Worm (Caenorhabditis elegans): ENCODE measurements around the gene sri-45.

The sri-45 gene

DNA sequence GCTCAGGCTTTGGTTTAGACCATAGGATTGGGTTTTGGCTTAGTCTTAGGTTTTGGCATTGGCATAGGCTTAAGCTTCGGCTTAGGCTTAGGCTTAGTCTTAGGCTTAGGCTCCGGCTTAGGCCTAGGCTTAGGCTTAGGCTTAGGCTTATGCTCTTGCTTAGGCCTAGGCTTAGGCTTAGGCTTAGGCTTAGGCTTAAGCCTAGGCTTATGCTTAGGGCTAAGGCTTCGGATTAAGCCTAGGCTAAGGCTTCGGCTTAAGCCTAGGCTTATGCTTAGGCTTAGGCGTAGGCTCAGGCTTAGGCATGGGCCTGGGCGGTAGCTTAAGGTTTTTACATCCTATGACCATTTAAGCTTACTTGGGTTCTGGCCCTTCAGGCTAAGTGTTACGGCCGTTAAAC, 10.3 kb downstream of the sri-45 start:
- TF ChIP-seq mls-2 (tag; optimal IDR thresholded peaks at IDR 0.05), result no peak
- peak; percentile 35 for TF ChIP-seq ham-2 (GFP tag; optimal IDR thresholded peaks at IDR 0.05)
- no peak for TF ChIP-seq nhr-28 (tag; optimal IDR thresholded peaks at IDR 0.05)
- no peak for TF ChIP-seq elt-1 (tag; optimal IDR thresholded peaks at IDR 0.05; ENCODE audit: borderline replicate concordance, insufficient read depth)
- TF ChIP-seq hlh-1 (tag; optimal IDR thresholded peaks at IDR 0.05), result no peak

DNA sequence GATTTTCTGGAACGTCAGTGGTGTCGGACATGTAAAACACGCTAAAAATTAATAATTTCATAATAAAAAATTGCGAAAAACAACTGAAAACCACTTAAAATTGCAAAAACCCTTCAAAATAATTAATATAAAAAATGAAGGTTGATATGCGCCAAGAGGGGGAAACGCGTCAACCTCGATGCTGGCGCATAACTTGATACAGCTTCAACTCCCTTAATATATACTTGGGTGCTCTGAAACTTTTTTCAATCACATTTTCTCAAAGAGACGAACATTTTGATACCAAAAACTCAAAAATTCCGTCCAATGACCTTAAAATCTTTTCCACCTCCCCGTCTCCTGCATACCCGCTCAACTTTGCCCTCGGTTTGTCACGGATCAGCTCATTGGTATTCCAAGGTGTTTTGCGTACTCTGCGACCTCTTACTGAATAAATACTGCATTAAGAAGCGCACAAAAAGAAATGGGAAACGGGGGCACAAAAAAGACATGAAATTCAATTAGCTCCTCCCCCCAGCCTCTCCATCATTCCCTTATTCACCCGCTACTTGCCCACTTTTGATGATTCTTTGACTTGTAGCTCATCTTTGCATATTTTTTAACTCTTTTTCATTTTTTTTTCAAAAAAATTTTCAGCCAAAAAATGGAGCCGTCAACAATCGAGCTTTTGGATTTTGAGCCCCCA, 11.1 kb downstream of the sri-45 start, which contains the start of the genes K07E8.7 and frpr-14:
TSS of gene K07E8.7 (minus strand) at position 47 of the 685 bp plus-strand sequence.
TSS of gene frpr-14 (plus strand) at position 635 of the 685 bp plus-strand sequence.
- TF ChIP-seq lsy-2 (tag; optimal IDR thresholded peaks at IDR 0.05), result peak; percentile 28
- peak; percentile 33 for TF ChIP-seq ces-1 (GFP tag; optimal IDR thresholded peaks at IDR 0.05)
- TF ChIP-seq lin-13 (tag; optimal IDR thresholded peaks at IDR 0.05), result no peak
- no peak for TF ChIP-seq drap-1 (GFP tag; optimal IDR thresholded peaks at IDR 0.05)
- TF ChIP-seq sptf-1 (tag; optimal IDR thresholded peaks at IDR 0.05), result no peak
- no peak for TF ChIP-seq cnd-1 (tag; optimal IDR thresholded peaks at IDR 0.05)

DNA sequence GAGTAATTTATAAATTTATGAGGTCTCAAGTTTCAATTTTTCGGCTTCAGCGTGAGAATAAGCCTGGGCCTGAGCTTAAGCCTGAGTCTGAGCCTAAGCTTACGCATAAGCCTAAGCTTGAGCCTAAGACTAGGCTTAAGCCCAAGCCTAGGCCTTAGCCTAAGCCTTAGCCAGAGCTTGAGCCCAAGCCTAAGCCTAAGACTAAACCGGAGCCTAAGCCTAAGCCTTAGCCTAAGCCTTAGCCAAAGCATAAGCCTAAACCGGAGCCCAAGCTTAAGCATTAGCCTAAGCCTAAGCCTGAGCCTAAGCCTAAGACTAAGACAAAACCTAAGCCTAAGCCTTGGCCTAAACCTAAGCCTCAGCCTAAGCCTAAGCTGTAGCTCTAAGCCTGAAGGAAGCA, 17.9 kb downstream of the sri-45 start:
- TF ChIP-seq lin-13 (tag; optimal IDR thresholded peaks at IDR 0.05), result no peak
- TF ChIP-seq lsy-2 (tag; optimal IDR thresholded peaks at IDR 0.05), result no peak
- TF ChIP-seq ham-2 (GFP tag; optimal IDR thresholded peaks at IDR 0.05), result peak; percentile 9

DNA sequence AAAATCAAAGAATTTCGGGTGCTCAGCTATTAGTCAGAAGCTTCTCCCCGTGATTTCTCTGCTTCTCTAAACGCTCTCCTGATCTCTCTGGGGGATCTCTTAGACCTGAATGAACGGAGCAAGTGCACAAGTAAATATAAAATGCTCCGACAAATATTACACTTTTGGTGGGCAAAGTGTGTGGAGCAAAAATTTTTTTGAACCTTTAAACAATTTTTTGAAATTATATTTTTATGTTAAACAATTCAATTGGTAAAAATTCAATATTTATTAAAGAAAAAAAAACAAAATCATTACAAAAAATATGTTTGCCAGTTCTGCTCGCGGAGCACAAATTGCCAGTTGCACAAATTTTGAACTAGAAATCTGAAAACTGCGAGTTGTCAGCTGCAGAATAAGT, 22.1 kb downstream of the sri-45 start, which contains the start of gene K07E8.6:
TSS of gene K07E8.6 (minus strand) at position 101 of the 400 bp plus-strand sequence.
- no peak for TF ChIP-seq bed-3 (GFP tag; optimal IDR thresholded peaks at IDR 0.05)
- no peak for TF ChIP-seq nhr-2 (tag; optimal IDR thresholded peaks at IDR 0.05)
- no peak for TF ChIP-seq unc-62 (GFP tag; optimal IDR thresholded peaks at IDR 0.05)
- TF ChIP-seq ces-1 (GFP tag; optimal IDR thresholded peaks at IDR 0.05), result no peak
- no peak for TF ChIP-seq ceh-39 (tag; optimal IDR thresholded peaks at IDR 0.05)
- TF ChIP-seq ham-2 (GFP tag; optimal IDR thresholded peaks at IDR 0.05), result no peak
- TF ChIP-seq tbx-8 (GFP tag; optimal IDR thresholded peaks at IDR 0.05), result no peak
- TF ChIP-seq nhr-76 (tag; optimal IDR thresholded peaks at IDR 0.05), result no peak
- no peak for TF ChIP-seq ztf-11 (tag; optimal IDR thresholded peaks at IDR 0.05)
- no peak for TF ChIP-seq elt-3 (tag; optimal IDR thresholded peaks at IDR 0.05)
- TF ChIP-seq drap-1 (GFP tag; optimal IDR thresholded peaks at IDR 0.05), result no peak
- TF ChIP-seq flh-1 (GFP tag; optimal IDR thresholded peaks at IDR 0.05), result no peak
- no peak for TF ChIP-seq unc-39 (tag; optimal IDR thresholded peaks at IDR 0.05)

DNA sequence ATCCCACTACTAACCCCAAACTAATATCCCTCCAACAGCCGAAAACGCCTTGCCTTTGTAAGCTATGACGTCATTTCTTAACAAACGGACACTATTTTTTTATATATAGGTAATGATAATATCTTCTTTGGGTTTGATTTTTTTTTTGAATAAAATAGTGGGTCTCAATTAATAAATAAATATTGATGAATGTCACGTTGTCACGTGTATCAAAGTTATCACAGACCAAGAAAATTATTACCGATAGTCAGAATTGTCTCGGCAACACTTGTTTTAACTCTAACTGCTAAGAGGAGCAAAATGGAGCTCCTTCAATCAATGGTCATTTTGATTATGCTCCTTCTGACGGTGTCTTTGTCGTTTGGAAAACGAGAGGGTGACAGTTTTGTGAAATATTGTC, 27.6 kb downstream of the sri-45 start, which contains the start of gene T04B8.1:
TSS of gene T04B8.1 (plus strand) at position 301 of the 400 bp plus-strand sequence.
- TF ChIP-seq ztf-11 (tag; optimal IDR thresholded peaks at IDR 0.05) (no peak), mab-5 (tag; optimal IDR thresholded peaks at IDR 0.05) (no peak), ham-2 (GFP tag; optimal IDR thresholded peaks at IDR 0.05) (no peak), blmp-1 (tag; optimal IDR thresholded peaks at IDR 0.05) (no peak), ces-1 (GFP tag; optimal IDR thresholded peaks at IDR 0.05) (no peak), ceh-83 (GFP tag; optimal IDR thresholded peaks at IDR 0.05) (no peak), ceh-43 (GFP tag; optimal IDR thresholded peaks at IDR 0.05) (no peak), unc-39 (tag; optimal IDR thresholded peaks at IDR 0.05) (no peak), lsy-2 (tag; optimal IDR thresholded peaks at IDR 0.05) (no peak), lin-13 (tag; optimal IDR thresholded peaks at IDR 0.05) (no peak), mep-1 (tag; optimal IDR thresholded peaks at IDR 0.05) (no peak), drap-1 (GFP tag; optimal IDR thresholded peaks at IDR 0.05) (no peak), lin-32 (GFP tag; optimal IDR thresholded peaks at IDR 0.05) (no peak), mls-2 (tag; optimal IDR thresholded peaks at IDR 0.05) (no peak), cnd-1 (tag; optimal IDR thresholded peaks at IDR 0.05) (no peak), sptf-1 (tag; optimal IDR thresholded peaks at IDR 0.05) (no peak)

DNA sequence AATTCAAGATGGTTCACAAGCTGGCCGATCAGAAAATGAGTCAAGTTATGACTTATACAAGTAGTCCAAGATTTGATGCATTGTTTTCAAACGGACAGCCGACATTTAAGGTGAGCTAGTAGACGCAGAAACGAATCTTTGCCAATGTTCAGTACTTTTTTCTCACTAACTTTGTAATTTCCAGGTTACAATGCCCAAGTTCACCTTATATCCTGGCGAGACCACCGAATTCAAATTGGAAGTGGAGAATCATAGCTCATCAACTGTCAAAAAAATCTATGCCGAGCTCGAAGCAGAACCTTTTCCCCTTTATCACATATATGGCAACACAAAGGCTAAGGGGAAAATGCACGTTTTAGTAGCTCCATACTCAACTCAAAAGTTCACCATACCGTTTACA, 33.7 kb downstream of the sri-45 start:
- TF ChIP-seq sem-2 (GFP tag; optimal IDR thresholded peaks at IDR 0.05), result no peak
- TF ChIP-seq sptf-1 (tag; optimal IDR thresholded peaks at IDR 0.05), result no peak
- TF ChIP-seq lsy-2 (tag; optimal IDR thresholded peaks at IDR 0.05), result no peak
- TF ChIP-seq unc-39 (tag; optimal IDR thresholded peaks at IDR 0.05), result no peak
- no peak for TF ChIP-seq nhr-76 (tag; optimal IDR thresholded peaks at IDR 0.05)
- TF ChIP-seq mls-2 (tag; optimal IDR thresholded peaks at IDR 0.05), result no peak
- no peak for TF ChIP-seq zip-8 (tag; optimal IDR thresholded peaks at IDR 0.05)
- TF ChIP-seq hlh-1 (tag; optimal IDR thresholded peaks at IDR 0.05), result no peak
- TF ChIP-seq mab-5 (tag; optimal IDR thresholded peaks at IDR 0.05), result no peak
- TF ChIP-seq unc-120 (tag; optimal IDR thresholded peaks at IDR 0.05; ENCODE audit: poor library complexity, severe bottlenecking), result no peak
- no peak for TF ChIP-seq nhr-28 (tag; optimal IDR thresholded peaks at IDR 0.05)
- no peak for TF ChIP-seq lin-13 (tag; optimal IDR thresholded peaks at IDR 0.05)
